Worm (Caenorhabditis elegans) whole organism, L3 larva: ENCODE data around the gene perm-2.

ENCODE experiments used
- aly-2 ChIP-seq: fragments of 150-350 bp; optimal IDR thresholded peaks from 2 replicates; lab custom pipeline; 2014; ENCODE audit warnings: missing biosample characterization, missing genetic modification characterization
- egl-27 ChIP-seq: sonication (generic microtip); optimal IDR thresholded peaks from 4 replicates; lab custom pipeline; 2017; ENCODE audit warnings: missing biosample characterization, missing genetic modification reagents, missing genetic modification characterization
- lin-39 ChIP-seq: fragments of 150-350 bp; optimal IDR thresholded peaks from 2 replicates; lab custom pipeline; 2018; ENCODE audit warnings: missing biosample characterization, missing genetic modification reagents, missing genetic modification characterization
- mdl-1 ChIP-seq: fragments of 150-350 bp; optimal IDR thresholded peaks from 2 replicates; lab custom pipeline; 2014; ENCODE audit warnings: missing biosample characterization, missing genetic modification characterization
- nhr-12 ChIP-seq: fragments of 150-350 bp; optimal IDR thresholded peaks from 2 replicates; lab custom pipeline; 2014; ENCODE audit warnings: missing biosample characterization, missing genetic modification characterization
- nhr-77 ChIP-seq: fragments of 150-350 bp; optimal IDR thresholded peaks from 2 replicates; lab custom pipeline; 2014; ENCODE audit warnings: missing biosample characterization, missing genetic modification characterization
- pha-4 ChIP-seq: fragments of 150-350 bp; optimal IDR thresholded peaks from 2 replicates; lab custom pipeline; 2014; ENCODE audit warnings: missing biosample characterization, missing genetic modification reagents, missing genetic modification characterization
- skn-1 ChIP-seq: fragments of 150-350 bp; optimal IDR thresholded peaks from 2 replicates; lab custom pipeline; 2014; ENCODE audit warnings: missing biosample characterization, missing genetic modification characterization
- snpc-4 ChIP-seq: fragments of 150-350 bp; optimal IDR thresholded peaks from 2 replicates; lab custom pipeline; 2014; ENCODE audit warnings: missing biosample characterization, missing genetic modification characterization
- tbx-2 ChIP-seq: sonication (generic microtip); optimal IDR thresholded peaks from 2 replicates; lab custom pipeline; 2016; ENCODE audit warnings: mild to moderate bottlenecking, missing genetic modification characterization, missing compliant biosample characterization
- unc-39 ChIP-seq: sonication (generic microtip); optimal IDR thresholded peaks from 4 replicates; lab custom pipeline; 2017; ENCODE audit warnings: missing biosample characterization, missing genetic modification characterization
- ztf-11 ChIP-seq: fragments of 150-350 bp; optimal IDR thresholded peaks from 2 replicates; lab custom pipeline; 2014; ENCODE audit warnings: missing biosample characterization, missing genetic modification characterization

DNA sequence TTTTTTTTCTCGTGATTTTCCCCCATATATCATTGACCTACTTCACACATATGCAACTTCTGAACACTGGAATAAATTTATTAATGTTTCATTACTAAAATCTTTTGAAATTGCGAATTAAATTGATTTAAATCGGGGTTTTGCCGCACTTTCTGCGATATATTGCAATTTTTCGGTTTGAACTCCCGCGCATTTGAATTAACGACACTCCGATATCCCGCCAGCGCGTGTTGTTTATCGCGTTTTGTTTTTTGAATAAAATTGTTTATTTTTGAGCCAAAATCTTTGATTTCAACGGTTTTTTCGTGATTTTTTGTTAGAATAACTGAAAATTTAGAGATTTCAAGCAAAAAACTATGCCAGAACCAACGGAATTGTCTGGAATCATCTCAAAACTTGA lies 51.1 kb downstream of the perm-2 start, which contains the start of gene Y104H12D.2:
- TF ChIP-seq ztf-11 = no peak
- no peak for TF ChIP-seq aly-2
- TF ChIP-seq pha-4 (tag; lab: Kevin White, UChicago) = peak; percentile 54
- TF ChIP-seq egl-27 (tag; lab: Kevin White, UChicago) = no peak
- TF ChIP-seq lin-39 = no peak
- TF ChIP-seq tbx-2 = no peak
- no peak for TF ChIP-seq mdl-1 (tag; lab: Kevin White, UChicago)
- no peak for TF ChIP-seq snpc-4 (tag; lab: Kevin White, UChicago)
- TF ChIP-seq nhr-77 (tag; lab: Kevin White, UChicago) = no peak
- no peak for TF ChIP-seq skn-1
- TF ChIP-seq unc-39 (tag; lab: Kevin White, UChicago) = no peak
- TF ChIP-seq nhr-12 (tag; lab: Kevin White, UChicago) = no peak
